Worm (Caenorhabditis elegans): ENCODE results near the gene pxf-1.

DNA sequence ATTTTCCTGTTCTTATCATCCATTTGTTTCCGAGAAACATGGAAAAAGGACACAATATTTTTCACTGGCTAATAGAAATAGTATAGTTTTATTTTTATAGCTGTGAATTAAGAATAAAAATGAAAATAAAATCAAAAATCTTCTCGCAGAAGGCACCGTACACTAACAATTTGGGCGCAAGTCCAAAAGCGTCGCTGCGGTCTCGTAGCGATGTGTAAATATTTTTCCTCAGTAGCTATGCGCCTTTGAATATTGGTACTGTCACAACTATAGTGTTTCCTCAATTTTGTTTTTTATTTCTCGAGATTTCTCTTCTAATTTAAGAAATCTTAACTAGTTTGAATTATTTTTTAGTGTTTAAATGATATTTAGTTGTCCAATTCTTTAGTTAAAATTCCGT lies 17.1 kb downstream of the pxf-1 start:
- TF ChIP-seq peb-1 (tag; optimal IDR thresholded peaks at IDR 0.05) (no peak), lsy-2 (tag; optimal IDR thresholded peaks at IDR 0.05) (no peak), sma-3 (GFP tag; optimal IDR thresholded peaks at IDR 0.05) (no peak), unc-39 (tag; optimal IDR thresholded peaks at IDR 0.05) (no peak), aly-2 (tag; optimal IDR thresholded peaks at IDR 0.05) (no peak), unc-62 (GFP tag; optimal IDR thresholded peaks at IDR 0.05) (no peak)
